Worm (Caenorhabditis elegans) whole organism, young adult: ENCODE data around the gene mrpl-10.

Experiments
- B0035.1 ChIP-seq: sonication (generic microtip); optimal IDR thresholded peaks from 2 replicates; lab custom pipeline; 2016; ENCODE audit warnings: missing genetic modification characterization, mild to moderate bottlenecking, missing compliant biosample characterization, missing genotype, missing genetic modification reagents
- B0336.3 ChIP-seq: fragments of 200-800 bp; sonication (Bioruptor generic); IDR thresholded peaks from 2 replicates; pipeline ENCODE4 v1.3.6; 2022; ENCODE audit warnings: missing genetic modification characterization, missing compliant biosample characterization
- C06A6.2 ChIP-seq: fragments of 200-800 bp; sonication (Bioruptor generic); conservative IDR thresholded peaks from 2 replicates; pipeline ENCODE4 v1.3.6; 2022; ENCODE audit warnings: missing genetic modification characterization, missing compliant biosample characterization
- D2030.7 ChIP-seq: fragments of 200-800 bp; sonication (Bioruptor generic); IDR thresholded peaks from 2 replicates; pipeline ENCODE4 v1.3.6; 2022; ENCODE audit warnings: missing genetic modification reagents, missing genetic modification characterization, missing compliant biosample characterization
- F33H1.4 ChIP-seq: fragments of 200-800 bp; sonication (Bioruptor generic); IDR thresholded peaks from 2 replicates; pipeline ENCODE4 v1.3.6; 2022; ENCODE audit warnings: missing genetic modification reagents, missing genetic modification characterization, missing compliant biosample characterization
- F49E8.2 ChIP-seq: sonication (generic microtip); optimal IDR thresholded peaks from 3 replicates; lab custom pipeline; 2017; ENCODE audit warnings: missing genetic modification characterization, mild to moderate bottlenecking, missing compliant biosample characterization, antibody characterized with exemption, moderate library complexity; ENCODE audit not compliant: insufficient read depth
- F52B5.7 ChIP-seq: sonication (generic microtip); optimal IDR thresholded peaks from 2 replicates; lab custom pipeline; 2016; ENCODE audit warnings: mild to moderate bottlenecking, missing genetic modification characterization, missing compliant biosample characterization
- Y53F4B.3 ChIP-seq: fragments of 200-800 bp; sonication (Bioruptor generic); IDR thresholded peaks from 2 replicates; pipeline ENCODE4 v1.3.6; 2022; ENCODE audit warnings: missing genetic modification reagents, missing genetic modification characterization, missing compliant biosample characterization
- ama-1 ChIP-seq, 3 experiments: fragments of 150-350 bp in 1 of 3; sonication (generic microtip) in 2 of 3; optimal IDR thresholded peaks; 2 replicates each; lab custom pipeline; 2014 to 2018; ENCODE audit warnings: missing biosample characterization in 2 of 3, missing genetic modification characterization in 2 of 3, missing genetic modification reagents in 2 of 3
- aptf-2 ChIP-seq: fragments of 200-800 bp; sonication (Bioruptor generic); conservative IDR thresholded peaks from 2 replicates; pipeline ENCODE4 v1.3.6; 2022; ENCODE audit warnings: missing genetic modification reagents, missing genetic modification characterization, missing compliant biosample characterization
- atf-7 ChIP-seq: sonication (generic microtip); optimal IDR thresholded peaks from 2 replicates; lab custom pipeline; 2017; ENCODE audit warnings: mild to moderate bottlenecking, missing genetic modification characterization, missing compliant biosample characterization
- attf-5 ChIP-seq: fragments of 200-800 bp; sonication (Bioruptor generic); optimal IDR thresholded peaks from 2 replicates; lab custom pipeline; 2018; ENCODE audit warnings: mild to moderate bottlenecking, missing genetic modification characterization, missing compliant biosample characterization
- bed-1 ChIP-seq: fragments of 200-800 bp; sonication (Bioruptor generic); IDR thresholded peaks from 2 replicates; pipeline ENCODE4 v1.3.6; 2022; ENCODE audit warnings: missing genetic modification reagents, missing genetic modification characterization, missing compliant biosample characterization
- cebp-2 ChIP-seq: fragments of 200-800 bp; sonication (Bioruptor generic); IDR thresholded peaks from 2 replicates; pipeline ENCODE4 v1.3.6; 2022; ENCODE audit warnings: missing genetic modification characterization, missing compliant biosample characterization
- ceh-100 ChIP-seq: fragments of 200-800 bp; sonication (Bioruptor generic); IDR thresholded peaks from 2 replicates; pipeline ENCODE4 v1.3.6; 2022; ENCODE audit warnings: missing genetic modification reagents, missing genetic modification characterization, missing compliant biosample characterization
- ceh-91 ChIP-seq: fragments of 200-800 bp; sonication (Bioruptor generic); IDR thresholded peaks from 2 replicates; pipeline ENCODE4 v1.3.6; 2022; ENCODE audit warnings: missing genetic modification reagents, missing genetic modification characterization, missing compliant biosample characterization
- chd-7 ChIP-seq: sonication (generic microtip); optimal IDR thresholded peaks from 2 replicates; lab custom pipeline; 2016; ENCODE audit warnings: mild to moderate bottlenecking, missing genetic modification characterization, moderate library complexity, missing compliant biosample characterization
- dox-1 ChIP-seq: fragments of 200-800 bp; sonication (Bioruptor generic); IDR thresholded peaks from 2 replicates; pipeline ENCODE4 v1.3.6; 2022; ENCODE audit warnings: missing genetic modification reagents, missing genetic modification characterization, missing compliant biosample characterization
- dpl-1 ChIP-seq: fragments of 150-350 bp; optimal IDR thresholded peaks from 2 replicates; lab custom pipeline; 2014; ENCODE audit warnings: missing biosample characterization, missing genetic modification reagents, missing genetic modification characterization
- efl-1 ChIP-seq: fragments of 150-350 bp; optimal IDR thresholded peaks from 2 replicates; lab custom pipeline; 2014; ENCODE audit warnings: missing biosample characterization, missing genetic modification reagents, missing genetic modification characterization
- ets-4 ChIP-seq: fragments of 200-800 bp; sonication (Bioruptor generic); optimal IDR thresholded peaks from 2 replicates; lab custom pipeline; 2018; ENCODE audit warnings: mild to moderate bottlenecking, missing genetic modification characterization, missing compliant biosample characterization
- gei-17 ChIP-seq: fragments of 200-800 bp; sonication (Bioruptor generic); optimal IDR thresholded peaks from 2 replicates; lab custom pipeline; 2018; ENCODE audit warnings: mild to moderate bottlenecking, missing genetic modification characterization, missing compliant biosample characterization
- him-1 ChIP-seq: sonication (generic microtip); optimal IDR thresholded peaks from 2 replicates; lab custom pipeline; 2016; ENCODE audit warnings: missing genotype, missing genetic modification reagents, missing genetic modification characterization, missing compliant biosample characterization
- hlh-26 ChIP-seq: fragments of 200-800 bp; sonication (Bioruptor generic); conservative IDR thresholded peaks from 2 replicates; pipeline ENCODE4 v1.3.6; 2022; ENCODE audit warnings: missing genetic modification reagents, missing genetic modification characterization, missing compliant biosample characterization
- hrde-1 ChIP-seq: sonication (generic microtip); optimal IDR thresholded peaks from 2 replicates; lab custom pipeline; 2016; ENCODE audit warnings: missing genetic modification characterization, mild to moderate bottlenecking, missing compliant biosample characterization, moderate library complexity, missing genotype, missing genetic modification reagents, borderline replicate concordance
- hsf-1 ChIP-seq: fragments of 200-800 bp; sonication (Bioruptor generic); IDR thresholded peaks from 2 replicates; pipeline ENCODE4 v1.3.6; 2022; ENCODE audit warnings: missing genetic modification reagents, missing genetic modification characterization, missing compliant biosample characterization
- lag-1 ChIP-seq: fragments of 200-800 bp; sonication (Bioruptor generic); IDR thresholded peaks from 2 replicates; pipeline ENCODE4 v1.3.6; 2022; ENCODE audit warnings: missing genetic modification reagents, missing genetic modification characterization, missing compliant biosample characterization
- lin-26 ChIP-seq: fragments of 200-800 bp; sonication (Bioruptor generic); IDR thresholded peaks from 2 replicates; pipeline ENCODE4 v1.3.6; 2022; ENCODE audit warnings: missing genetic modification reagents, missing genetic modification characterization, missing compliant biosample characterization
- lin-35 ChIP-seq, 3 experiments: fragments of 150-350 bp in 2 of 3; sonication (generic microtip) in 1 of 3; optimal IDR thresholded peaks; 2 replicates each; lab custom pipeline; 2014 to 2018; ENCODE audit warnings: missing biosample characterization in 3 of 3, missing genetic modification characterization in 3 of 3, missing genetic modification reagents in 3 of 3
- lin-54 ChIP-seq: fragments of 200-800 bp; sonication (Bioruptor generic); optimal IDR thresholded peaks from 2 replicates; lab custom pipeline; 2018; ENCODE audit warnings: mild to moderate bottlenecking, missing genetic modification characterization, missing compliant biosample characterization
- lsl-1 ChIP-seq: fragments of 200-800 bp; sonication (Bioruptor generic); optimal IDR thresholded peaks from 2 replicates; lab custom pipeline; 2018; ENCODE audit warnings: mild to moderate bottlenecking, missing genetic modification characterization, moderate library complexity, missing compliant biosample characterization
- madf-6 ChIP-seq: fragments of 200-800 bp; sonication (Bioruptor generic); IDR thresholded peaks from 2 replicates; pipeline ENCODE4 v1.3.6; 2022; ENCODE audit warnings: missing genetic modification reagents, missing genetic modification characterization, missing compliant biosample characterization
- madf-8 ChIP-seq: fragments of 200-800 bp; sonication (Bioruptor generic); conservative IDR thresholded peaks from 2 replicates; pipeline ENCODE4 v1.3.6; 2022; ENCODE audit warnings: missing genetic modification reagents, missing genetic modification characterization, missing compliant biosample characterization
- nfya-1 ChIP-seq: sonication (generic microtip); optimal IDR thresholded peaks from 2 replicates; lab custom pipeline; 2017; ENCODE audit warnings: antibody characterized with exemption, missing compliant biosample characterization, missing genetic modification characterization, borderline replicate concordance; ENCODE audit not compliant: insufficient read depth
- nfyb-1 ChIP-seq: fragments of 200-800 bp; sonication (Bioruptor generic); IDR thresholded peaks from 2 replicates; pipeline ENCODE4 v1.3.6; 2022; ENCODE audit warnings: missing genetic modification reagents, missing genetic modification characterization, missing compliant biosample characterization
- nhr-27 ChIP-seq: fragments of 200-800 bp; sonication (Bioruptor generic); optimal IDR thresholded peaks from 2 replicates; lab custom pipeline; 2018; ENCODE audit warnings: mild to moderate bottlenecking, missing genetic modification characterization, moderate library complexity, missing compliant biosample characterization
- nhr-80 ChIP-seq: sonication (generic microtip); optimal IDR thresholded peaks from 2 replicates; lab custom pipeline; 2016; ENCODE audit warnings: missing genetic modification characterization, missing compliant biosample characterization
- rcor-1 ChIP-seq: fragments of 200-800 bp; sonication (Bioruptor generic); IDR thresholded peaks from 2 replicates; pipeline ENCODE4 v1.3.6; 2022; ENCODE audit warnings: missing genetic modification reagents, missing genetic modification characterization, missing compliant biosample characterization
- repo-1 ChIP-seq: sonication (generic microtip); optimal IDR thresholded peaks from 2 replicates; lab custom pipeline; 2017; ENCODE audit warnings: mild to moderate bottlenecking, missing genetic modification characterization, missing compliant biosample characterization
- snpc-1.3 ChIP-seq: sonication (generic microtip); optimal IDR thresholded peaks from 2 replicates; lab custom pipeline; 2017; ENCODE audit warnings: missing genetic modification characterization, mild to moderate bottlenecking, missing compliant biosample characterization, antibody characterized with exemption, moderate library complexity, missing genotype, missing genetic modification reagents; ENCODE audit not compliant: insufficient read depth
- sptf-2 ChIP-seq: fragments of 200-800 bp; sonication (Bioruptor generic); optimal IDR thresholded peaks from 2 replicates; lab custom pipeline; 2018; ENCODE audit warnings: mild to moderate bottlenecking, missing genetic modification characterization, missing compliant biosample characterization
- unc-62 ChIP-seq: fragments of 150-350 bp; optimal IDR thresholded peaks from 2 replicates; lab custom pipeline; 2014; ENCODE audit warnings: missing biosample characterization, missing genetic modification reagents, missing genetic modification characterization
- xnd-1 ChIP-seq: sonication (generic microtip); optimal IDR thresholded peaks from 2 replicates; lab custom pipeline; 2016; ENCODE audit warnings: missing genotype, missing genetic modification reagents, missing genetic modification characterization, missing compliant biosample characterization
- zim-3 ChIP-seq: sonication (generic microtip); optimal IDR thresholded peaks from 2 replicates; lab custom pipeline; 2017; ENCODE audit warnings: mild to moderate bottlenecking, missing genetic modification characterization, moderate library complexity, missing compliant biosample characterization
- ztf-3 ChIP-seq: fragments of 200-800 bp; sonication (Bioruptor generic); optimal IDR thresholded peaks from 2 replicates; lab custom pipeline; 2018; ENCODE audit warnings: mild to moderate bottlenecking, missing genetic modification characterization, missing compliant biosample characterization
- ztf-6 ChIP-seq: fragments of 200-800 bp; sonication (Bioruptor generic); IDR thresholded peaks from 2 replicates; pipeline ENCODE4 v1.3.6; 2022; ENCODE audit warnings: missing genetic modification reagents, missing genetic modification characterization, missing compliant biosample characterization

mrpl-10 gene

DNA sequence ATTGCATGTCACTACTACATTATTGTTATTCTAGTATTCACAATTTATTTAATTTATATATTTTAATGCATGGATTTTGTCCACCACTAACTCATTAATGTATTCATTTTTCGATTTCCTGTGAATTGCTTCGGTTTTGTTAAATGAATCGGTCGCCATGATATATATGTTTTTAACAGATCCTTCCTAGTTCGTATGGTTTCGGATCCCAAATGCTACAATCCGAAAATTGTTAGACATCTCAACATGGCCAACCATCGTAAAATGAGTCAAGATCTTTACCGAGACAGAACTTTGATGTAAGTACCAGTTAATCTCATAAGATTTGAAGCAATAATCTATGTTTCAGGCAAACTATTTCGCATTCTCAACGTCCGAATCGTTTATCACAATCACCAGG lies 5.3 kb downstream of the mrpl-10 start (continued):
- TF ChIP-seq lag-1 (GFP tag; lab: Robert Waterston, UW) (no peak), Y53F4B.3 (GFP tag; lab: Robert Waterston, UW) (no peak), ceh-100 (GFP tag; lab: Robert Waterston, UW) (no peak), nfyb-1 (GFP tag; lab: Robert Waterston, UW) (no peak), him-1 (tag; lab: Kevin White, UChicago) (peak; percentile 20), cebp-2 (no peak), atf-7 (tag; lab: Kevin White, UChicago) (peak; percentile 6), nhr-80 (tag; lab: Kevin White, UChicago) (no peak), hsf-1 (GFP tag; lab: Robert Waterston, UW) (no peak; the same call in 1 of the 2 replicates), repo-1 (no peak), nfya-1 (tag; lab: Kevin White, UChicago) (no peak), ama-1 (optimal IDR thresholded peaks at IDR 0.05; lab: Kevin White, UChicago) (no peak), ama-1 (GFP tag; optimal IDR thresholded peaks at IDR 0.05; lab: Kevin White, UChicago) (peak in 1 of 2 experiments; percentile 2), lin-35 (GFP tag; optimal IDR thresholded peaks at IDR 0.05; lab: Kevin White, UChicago) (no peak), F33H1.4 (GFP tag; lab: Robert Waterston, UW) (peak; percentile 42), ztf-3 (GFP tag; lab: Kevin White, UChicago) (no peak), madf-6 (GFP tag; lab: Robert Waterston, UW) (peak; percentile 65), B0035.1 (tag; lab: Kevin White, UChicago) (no peak), bed-1 (no peak), C06A6.2 (GFP tag; lab: Robert Waterston, UW) (no peak), aptf-2 (GFP tag; lab: Robert Waterston, UW) (no peak), unc-62 (GFP tag; lab: Kevin White, UChicago) (no peak), attf-5 (no peak), lin-26 (GFP tag; lab: Robert Waterston, UW) (no peak), zim-3 (tag; lab: Kevin White, UChicago) (peak; percentile 3), chd-7 (no peak), B0336.3 (GFP tag; lab: Robert Waterston, UW) (peak; percentile 64; the same call in 1 of the 2 replicates), ets-4 (GFP tag; lab: Kevin White, UChicago) (no peak), F52B5.7 (tag; lab: Kevin White, UChicago) (no peak), hrde-1 (tag; lab: Kevin White, UChicago) (peak; percentile 29), F49E8.2 (tag; lab: Kevin White, UChicago) (peak; percentile 64), hlh-26 (GFP tag; lab: Robert Waterston, UW) (no peak), sptf-2 (no peak), D2030.7 (no peak; the same call in 1 of the 2 replicates), xnd-1 (tag; lab: Kevin White, UChicago) (peak; percentile 44), rcor-1 (GFP tag; lab: Robert Waterston, UW) (peak; percentile 20; the same call in 1 of the 2 replicates), nhr-27 (tag; lab: Kevin White, UChicago) (no peak)

DNA sequence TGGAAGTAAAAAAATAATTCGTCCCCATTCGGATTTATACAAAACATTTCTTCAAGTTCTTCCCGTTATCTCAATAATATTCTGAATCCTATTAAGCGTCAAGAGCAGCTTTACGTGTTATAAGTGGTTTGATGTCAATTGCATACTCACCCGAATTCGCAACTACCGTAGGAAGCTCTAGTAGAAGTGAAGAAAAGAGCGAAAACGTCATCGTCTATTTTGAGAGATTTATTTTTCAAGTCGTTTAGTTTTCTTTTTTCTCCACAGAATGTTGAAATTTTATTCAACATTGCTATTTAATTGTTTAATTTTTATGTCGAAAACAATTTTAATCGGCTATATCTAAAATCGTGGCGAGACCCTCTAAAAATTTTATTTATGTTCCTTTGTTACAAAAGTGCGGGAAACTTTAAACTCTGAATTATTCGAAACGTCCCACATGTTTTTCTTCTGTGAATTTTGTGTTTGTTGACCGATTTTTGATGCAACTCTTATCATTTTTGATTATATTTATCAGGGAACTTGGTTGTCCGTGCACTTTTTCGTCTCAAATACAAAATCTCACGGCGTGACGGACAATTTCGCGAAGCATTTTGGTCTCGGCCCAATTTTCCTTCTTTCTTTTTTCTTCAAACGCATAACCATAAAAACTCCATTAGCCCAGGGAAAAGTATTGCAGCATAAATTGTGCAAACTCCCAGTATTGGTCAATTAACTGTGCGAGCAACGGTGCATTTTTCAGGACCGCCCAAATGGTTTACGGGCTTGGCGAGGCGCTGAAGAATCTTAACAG lies 8.3 kb downstream of the mrpl-10 start, which contains the start of gene tdc-1:
Gene tdc-1 (plus strand): TSS at position 743 of the 793 bp plus-strand sequence.
- TF ChIP-seq ceh-91 (GFP tag; lab: Robert Waterston, UW), result no peak
- peak; percentile 59 for TF ChIP-seq lin-54
- peak; percentile 88 for TF ChIP-seq F33H1.4 (GFP tag; lab: Robert Waterston, UW)
- TF ChIP-seq dox-1 (GFP tag; lab: Robert Waterston, UW), result peak; percentile 7; the same call in 1 of the 2 replicates
- no peak for TF ChIP-seq ztf-6 (GFP tag; lab: Robert Waterston, UW)
- peak; percentile 43 for TF ChIP-seq dpl-1 (GFP tag; lab: Kevin White, UChicago)
- peak; percentile 31 for TF ChIP-seq him-1 (tag; lab: Kevin White, UChicago)
- TF ChIP-seq gei-17 (GFP tag; lab: Kevin White, UChicago), result no peak
- peak; percentile 76 for TF ChIP-seq madf-8 (GFP tag; lab: Robert Waterston, UW)
- TF ChIP-seq madf-6 (GFP tag; lab: Robert Waterston, UW), result peak; percentile 93
- TF ChIP-seq xnd-1 (tag; lab: Kevin White, UChicago), result peak; percentile 88
- peak; percentile 51 for TF ChIP-seq D2030.7
- TF ChIP-seq lsl-1 (GFP tag; lab: Kevin White, UChicago), result peak; percentile 90
- TF ChIP-seq snpc-1.3 (tag; lab: Kevin White, UChicago), result peak; percentile 20
- peak; percentile 82 for TF ChIP-seq efl-1 (GFP tag; lab: Kevin White, UChicago)
